Worm (Caenorhabditis elegans) whole organism, early embryonic: ENCODE results near the gene wsp-1.

ENCODE experiments used
- B0310.2 ChIP-seq: sonication (generic microtip); optimal IDR thresholded peaks from 2 replicates; lab custom pipeline; 2016; ENCODE audit warnings: mild to moderate bottlenecking, missing genetic modification characterization, missing compliant biosample characterization
- F13C5.2 ChIP-seq: sonication (generic microtip); optimal IDR thresholded peaks from 2 replicates; lab custom pipeline; 2017; ENCODE audit warnings: mild to moderate bottlenecking, missing genetic modification characterization, inconsistent platforms, missing compliant biosample characterization
- aly-1 ChIP-seq: sonication (generic microtip); optimal IDR thresholded peaks from 2 replicates; lab custom pipeline; 2016; ENCODE audit warnings: missing genetic modification characterization, missing compliant biosample characterization
- ama-1 ChIP-seq: fragments of 150-350 bp; optimal IDR thresholded peaks from 2 replicates; lab custom pipeline; 2014
- ceh-13 ChIP-seq: fragments of 200-800 bp; sonication (Bioruptor generic); optimal IDR thresholded peaks from 2 replicates; lab custom pipeline; 2018; ENCODE audit warnings: mild to moderate bottlenecking, missing genetic modification characterization, missing compliant biosample characterization
- ceh-36 ChIP-seq: sonication (generic microtip); optimal IDR thresholded peaks from 2 replicates; lab custom pipeline; 2016; ENCODE audit warnings: missing genetic modification characterization, inconsistent platforms, missing compliant biosample characterization
- ets-7 ChIP-seq: sonication (generic microtip); optimal IDR thresholded peaks from 2 replicates; lab custom pipeline; 2016; ENCODE audit warnings: missing genotype, missing genetic modification characterization, missing compliant biosample characterization
- flt-1 ChIP-seq: fragments of 200-800 bp; sonication (Bioruptor generic); IDR thresholded peaks from 2 replicates; pipeline ENCODE4 v1.3.6; 2022; ENCODE audit warnings: missing genetic modification characterization, missing compliant biosample characterization
- hmbx-1 ChIP-seq: sonication (generic microtip); optimal IDR thresholded peaks from 2 replicates; lab custom pipeline; 2016; ENCODE audit warnings: mild to moderate bottlenecking, missing genetic modification characterization, missing compliant biosample characterization
- hmg-4 ChIP-seq: fragments of 200-800 bp; sonication (Bioruptor generic); optimal IDR thresholded peaks from 2 replicates; lab custom pipeline; 2018; ENCODE audit warnings: mild to moderate bottlenecking, missing genetic modification characterization, missing compliant biosample characterization
- hnd-1 ChIP-seq: sonication (generic microtip); optimal IDR thresholded peaks from 2 replicates; lab custom pipeline; 2016; ENCODE audit warnings: missing genetic modification characterization, missing compliant biosample characterization
- pes-1 ChIP-seq: fragments of 200-800 bp; sonication (Bioruptor generic); IDR thresholded peaks from 2 replicates; pipeline ENCODE4 v1.3.6; 2022; ENCODE audit warnings: missing genetic modification reagents, missing genetic modification characterization, missing compliant biosample characterization
- scrt-1 ChIP-seq: fragments of 200-800 bp; sonication (Bioruptor generic); IDR thresholded peaks from 2 replicates; pipeline ENCODE4 v1.3.6; 2022; ENCODE audit warnings: missing genetic modification characterization, missing compliant biosample characterization
- sea-1 ChIP-seq: fragments of 200-800 bp; sonication (Bioruptor generic); conservative IDR thresholded peaks from 2 replicates; pipeline ENCODE4 v1.3.6; 2022; ENCODE audit warnings: missing genetic modification characterization, missing compliant biosample characterization
- tbx-11 ChIP-seq: fragments of 200-800 bp; sonication (Bioruptor generic); IDR thresholded peaks from 2 replicates; pipeline ENCODE4 v1.3.6; 2022; ENCODE audit warnings: missing genetic modification characterization, missing compliant biosample characterization
- tbx-37 ChIP-seq: fragments of 200-800 bp; sonication (Bioruptor generic); conservative IDR thresholded peaks from 2 replicates; pipeline ENCODE4 v1.3.6; 2022; ENCODE audit warnings: missing genetic modification reagents, missing genetic modification characterization, missing compliant biosample characterization
- tra-4 ChIP-seq: sonication (generic microtip); optimal IDR thresholded peaks from 2 replicates; lab custom pipeline; 2017; ENCODE audit warnings: missing genetic modification characterization, missing compliant biosample characterization

wsp-1 gene

DNA sequence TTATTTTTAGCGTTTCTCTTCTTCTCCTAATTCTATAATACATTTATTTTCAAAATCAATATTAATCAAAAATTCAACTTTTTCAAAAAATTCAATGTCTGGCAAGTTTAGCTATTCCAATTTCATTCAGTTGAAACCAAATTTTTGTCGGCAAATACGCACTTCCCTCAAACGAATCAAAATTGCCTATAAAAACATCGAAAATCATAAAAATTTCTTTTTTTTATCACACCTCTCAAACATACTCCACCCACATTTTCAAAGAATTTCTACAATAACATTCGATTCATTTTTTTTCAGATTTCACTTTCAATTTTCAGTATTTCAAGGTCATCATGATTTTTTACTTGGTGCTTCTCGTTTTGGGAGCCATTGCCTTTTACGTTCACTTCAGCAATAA is 39.7 kb downstream of the wsp-1 start, which contains the start of gene faah-1:
faah-1 (plus strand) TSS at position 301 of the 400 bp plus-strand sequence.
- TF ChIP-seq sea-1 (GFP tag; lab: Robert Waterston, UW) (no peak), ceh-36 (tag; lab: Kevin White, UChicago) (no peak), aly-1 (tag; lab: Kevin White, UChicago) (no peak), hnd-1 (tag; lab: Kevin White, UChicago) (no peak), F13C5.2 (no peak), tbx-11 (GFP tag; lab: Robert Waterston, UW) (no peak), scrt-1 (GFP tag; lab: Robert Waterston, UW) (no peak), ceh-13 (GFP tag; lab: Kevin White, UChicago) (no peak), flt-1 (GFP tag; lab: Robert Waterston, UW) (no peak), pes-1 (no peak), B0310.2 (tag; lab: Kevin White, UChicago) (no peak), hmbx-1 (tag; lab: Kevin White, UChicago) (no peak), ets-7 (tag; lab: Kevin White, UChicago) (no peak), ama-1 (lab: Kevin White, UChicago) (no peak), tra-4 (tag; lab: Kevin White, UChicago) (no peak), tbx-37 (GFP tag; lab: Robert Waterston, UW) (no peak), hmg-4 (no peak)

- no peak for TF ChIP-seq scrt-1 (GFP tag; lab: Robert Waterston, UW)
Observed at ce11 chrIV:8157161-8157560, 41.6 kb downstream of the wsp-1 start, which contains the start of gene B0218.5. Gene B0218.5, minus strand, starts transcription at chrIV:8157261.

DNA sequence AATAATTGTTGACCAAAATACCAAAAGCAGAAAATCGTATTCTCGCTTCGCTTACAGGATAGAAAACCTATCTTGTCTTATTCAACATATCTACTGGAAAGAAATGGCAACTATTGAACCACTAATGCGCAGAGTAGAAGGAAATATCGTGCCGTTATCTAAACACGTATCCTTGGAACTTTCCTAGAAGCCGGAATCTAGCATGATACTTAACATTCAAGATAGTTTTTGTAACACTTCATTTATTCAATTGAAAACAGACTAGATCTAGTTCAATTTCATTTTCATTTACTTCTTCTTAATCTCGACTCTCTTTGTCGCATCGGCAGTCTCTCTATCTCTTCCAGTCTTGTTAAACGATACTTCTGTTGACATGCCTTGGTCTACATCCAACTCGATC is 43.8 kb downstream of the wsp-1 start:
- no peak for TF ChIP-seq tbx-37 (GFP tag; lab: Robert Waterston, UW)
- TF ChIP-seq hmbx-1 (tag; lab: Kevin White, UChicago) = no peak
- no peak for TF ChIP-seq hnd-1 (tag; lab: Kevin White, UChicago)
- TF ChIP-seq scrt-1 (GFP tag; lab: Robert Waterston, UW) = no peak
- no peak for TF ChIP-seq flt-1 (GFP tag; lab: Robert Waterston, UW)
- no peak for TF ChIP-seq ceh-13 (GFP tag; lab: Kevin White, UChicago)
- no peak for TF ChIP-seq ets-7 (tag; lab: Kevin White, UChicago)
- TF ChIP-seq sea-1 (GFP tag; lab: Robert Waterston, UW) = no peak
- TF ChIP-seq B0310.2 (tag; lab: Kevin White, UChicago) = no peak

ce11 chrIV:8153163-8153562 is 45.6 kb downstream of the wsp-1 start:
- TF ChIP-seq tbx-11 (GFP tag; lab: Robert Waterston, UW) (no peak), pes-1 (no peak), ceh-36 (tag; lab: Kevin White, UChicago) (no peak), hmbx-1 (tag; lab: Kevin White, UChicago) (no peak), flt-1 (GFP tag; lab: Robert Waterston, UW) (no peak), ceh-13 (GFP tag; lab: Kevin White, UChicago) (no peak), tra-4 (tag; lab: Kevin White, UChicago) (no peak), aly-1 (tag; lab: Kevin White, UChicago) (no peak), hnd-1 (tag; lab: Kevin White, UChicago) (no peak), ama-1 (lab: Kevin White, UChicago) (no peak), B0310.2 (tag; lab: Kevin White, UChicago) (no peak), scrt-1 (GFP tag; lab: Robert Waterston, UW) (no peak), sea-1 (GFP tag; lab: Robert Waterston, UW) (no peak), tbx-37 (GFP tag; lab: Robert Waterston, UW) (no peak)

ce11 chrIV:8152688-8153087 is 46.1 kb downstream of the wsp-1 start:
- TF ChIP-seq tbx-11 (GFP tag; lab: Robert Waterston, UW) = no peak
- TF ChIP-seq ets-7 (tag; lab: Kevin White, UChicago) = no peak
- no peak for TF ChIP-seq B0310.2 (tag; lab: Kevin White, UChicago)
- no peak for TF ChIP-seq ceh-13 (GFP tag; lab: Kevin White, UChicago)
- no peak for TF ChIP-seq tra-4 (tag; lab: Kevin White, UChicago)
- no peak for TF ChIP-seq aly-1 (tag; lab: Kevin White, UChicago)
- no peak for TF ChIP-seq F13C5.2
- TF ChIP-seq scrt-1 (GFP tag; lab: Robert Waterston, UW) = no peak
- no peak for TF ChIP-seq pes-1
- TF ChIP-seq hmbx-1 (tag; lab: Kevin White, UChicago) = no peak
- no peak for TF ChIP-seq hnd-1 (tag; lab: Kevin White, UChicago)
- no peak for TF ChIP-seq ama-1 (lab: Kevin White, UChicago)
- no peak for TF ChIP-seq sea-1 (GFP tag; lab: Robert Waterston, UW)
- no peak for TF ChIP-seq ceh-36 (tag; lab: Kevin White, UChicago)
- no peak for TF ChIP-seq tbx-37 (GFP tag; lab: Robert Waterston, UW)

DNA sequence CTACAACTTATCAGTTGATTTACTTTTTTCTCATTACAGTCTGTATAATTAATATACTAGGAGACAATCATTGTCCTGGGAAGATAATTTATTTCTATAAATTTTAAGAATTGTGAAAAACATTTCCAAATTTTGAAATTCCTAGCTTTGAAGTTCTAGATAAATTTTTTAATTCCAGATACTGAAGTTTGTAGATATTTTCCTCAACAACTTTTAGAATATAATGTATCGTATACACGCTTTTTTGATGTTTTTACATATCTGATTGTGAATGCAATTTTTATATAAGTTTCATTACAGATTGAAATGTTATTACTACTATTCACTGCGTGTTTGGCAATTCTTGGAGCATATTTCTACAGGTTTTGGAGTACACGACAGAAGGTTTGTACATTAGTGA is 46.6 kb downstream of the wsp-1 start, which contains the start of gene faah-2:
faah-2 (plus strand) TSS at position 301 of the 400 bp plus-strand sequence.
- no peak for TF ChIP-seq tbx-37 (GFP tag; lab: Robert Waterston, UW)
- no peak for TF ChIP-seq ama-1 (lab: Kevin White, UChicago)

ce11 chrIV:8151721-8152120 is 47.0 kb downstream of the wsp-1 start:
- no peak for TF ChIP-seq aly-1 (tag; lab: Kevin White, UChicago)
- no peak for TF ChIP-seq tbx-37 (GFP tag; lab: Robert Waterston, UW)
- no peak for TF ChIP-seq pes-1
- TF ChIP-seq ama-1 (lab: Kevin White, UChicago) = no peak
- TF ChIP-seq ets-7 (tag; lab: Kevin White, UChicago) = no peak
- no peak for TF ChIP-seq tbx-11 (GFP tag; lab: Robert Waterston, UW)
- TF ChIP-seq flt-1 (GFP tag; lab: Robert Waterston, UW) = no peak
- no peak for TF ChIP-seq scrt-1 (GFP tag; lab: Robert Waterston, UW)
